Fruit fly (Drosophila melanogaster): ENCODE data around the gene CG3815.
A peak's percentile ranks its signal among the peaks of the same experiment; 100 is the strongest.

CG3815 gene

DNA sequence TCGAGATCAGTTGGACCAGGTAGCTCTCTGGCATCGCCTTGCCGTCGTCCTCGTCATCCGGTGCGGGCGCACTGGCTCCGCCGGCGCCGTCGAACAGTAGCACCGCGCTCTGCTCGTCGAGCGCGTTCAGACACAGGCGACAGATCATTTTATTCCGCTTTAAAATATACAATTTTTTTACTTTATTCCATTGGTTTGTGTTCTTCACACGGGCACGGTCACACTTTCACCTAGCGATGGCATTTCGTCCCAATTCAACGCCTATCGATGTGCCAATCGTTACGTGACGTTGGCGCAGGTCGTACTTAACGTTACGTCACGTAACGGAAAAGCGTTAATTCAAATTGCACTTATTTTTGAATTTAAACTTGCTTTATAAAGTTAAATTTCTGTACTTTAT, 5.9 kb downstream of the CG3815 start, which contains the start of gene CG12219:
Gene CG12219, minus strand, starts transcription at position 234 of the 400 bp plus-strand sequence.
- TF ChIP-seq EcR (GFP tag; optimal IDR thresholded peaks at IDR 0.05): no peak
- no peak for TF ChIP-seq CG8159 (tag; optimal IDR thresholded peaks at IDR 0.05)
- TF ChIP-seq CG4496 (GFP tag; IDR thresholded peaks at IDR 0.05): no peak
- no peak for TF ChIP-seq CG34367 (tag; optimal IDR thresholded peaks at IDR 0.05)
- TF ChIP-seq Pif1B (GFP tag; optimal IDR thresholded peaks at IDR 0.05): no peak
- no peak for TF ChIP-seq fd96Ca (GFP tag; IDR thresholded peaks at IDR 0.05)
- no peak for TF ChIP-seq Pif1A (GFP tag; optimal IDR thresholded peaks at IDR 0.05)
- TF ChIP-seq CG15710 (tag; optimal IDR thresholded peaks at IDR 0.05): no peak
- no peak for TF ChIP-seq CG17806 (tag; optimal IDR thresholded peaks at IDR 0.05)

- no peak for TF ChIP-seq Pif1B (GFP tag; optimal IDR thresholded peaks at IDR 0.05)
- no peak for TF ChIP-seq fd96Ca (GFP tag; IDR thresholded peaks at IDR 0.05)
- TF ChIP-seq CG4496 (GFP tag; IDR thresholded peaks at IDR 0.05): no peak
- TF ChIP-seq D1 (tag; optimal IDR thresholded peaks at IDR 0.05): no peak
- TF ChIP-seq CG17806 (tag; optimal IDR thresholded peaks at IDR 0.05): no peak
- TF ChIP-seq Snoo (tag; optimal IDR thresholded peaks at IDR 0.05): no peak
- TF ChIP-seq Pif1A (GFP tag; optimal IDR thresholded peaks at IDR 0.05): no peak
- TF ChIP-seq rn (GFP tag; IDR thresholded peaks at IDR 0.05): no peak
- TF ChIP-seq gl (tag; optimal IDR thresholded peaks at IDR 0.05): no peak
- TF ChIP-seq Ets98B (GFP tag; IDR thresholded peaks at IDR 0.05): no peak
- no peak for TF ChIP-seq CG12605 (GFP tag; IDR thresholded peaks at IDR 0.05)
- no peak for TF ChIP-seq CG8159 (tag; optimal IDR thresholded peaks at IDR 0.05)
These were observed 8.0 kb downstream of the CG3815 start for dm6 chrX:6303196-6303595.

dm6 chrX:6303675-6304074, 8.5 kb downstream of the CG3815 start, which contains the start of gene CG3823:
Gene CG3823 (plus strand): TSS chrX:6303975.
- TF ChIP-seq CG32121 (GFP tag; IDR thresholded peaks at IDR 0.05): no peak
- no peak for TF ChIP-seq CG8301 (tag; optimal IDR thresholded peaks at IDR 0.05)
- no peak for TF ChIP-seq Snoo (tag; optimal IDR thresholded peaks at IDR 0.05)
- TF ChIP-seq Pif1B (GFP tag; optimal IDR thresholded peaks at IDR 0.05): no peak
- no peak for TF ChIP-seq CG34367 (tag; optimal IDR thresholded peaks at IDR 0.05)
- no peak for TF ChIP-seq CG17806 (tag; optimal IDR thresholded peaks at IDR 0.05)
- no peak for TF ChIP-seq CG14655 (GFP tag; optimal IDR thresholded peaks at IDR 0.05)
- no peak for TF ChIP-seq D1 (tag; optimal IDR thresholded peaks at IDR 0.05)
- no peak for TF ChIP-seq CG13204 (GFP tag; optimal IDR thresholded peaks at IDR 0.05)
- TF ChIP-seq CG9948 (tag; optimal IDR thresholded peaks at IDR 0.05): no peak
- no peak for TF ChIP-seq gl (tag; optimal IDR thresholded peaks at IDR 0.05)
- TF ChIP-seq CG15710 (tag; optimal IDR thresholded peaks at IDR 0.05): no peak
- no peak for TF ChIP-seq CG10348 (GFP tag; IDR thresholded peaks at IDR 0.05)
- no peak for TF ChIP-seq Pif1A (GFP tag; optimal IDR thresholded peaks at IDR 0.05)

DNA sequence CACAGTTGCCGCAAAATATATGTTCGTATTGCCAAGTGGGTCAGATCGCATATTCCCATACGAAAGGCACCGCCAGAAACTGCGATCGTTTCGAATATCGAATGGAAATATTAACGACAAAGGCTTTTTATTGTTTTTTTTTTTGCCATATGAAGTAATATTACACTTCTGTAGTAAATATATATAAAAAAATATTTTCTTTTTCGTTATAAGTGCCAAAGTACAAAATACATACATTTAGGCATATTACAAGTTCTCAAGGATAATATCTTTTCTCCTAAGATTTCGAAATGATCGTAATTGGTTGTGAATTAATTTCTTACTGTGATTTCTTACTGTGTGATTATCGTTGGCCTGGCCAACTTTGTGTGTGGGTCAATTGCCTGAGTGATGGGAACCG, 9.0 kb downstream of the CG3815 start:
- TF ChIP-seq Pif1B (GFP tag; optimal IDR thresholded peaks at IDR 0.05): no peak
- no peak for TF ChIP-seq CG14655 (GFP tag; optimal IDR thresholded peaks at IDR 0.05)
- peak; percentile 9 for TF ChIP-seq CG8301 (tag; optimal IDR thresholded peaks at IDR 0.05)
- TF ChIP-seq CG9948 (tag; optimal IDR thresholded peaks at IDR 0.05): peak; percentile 14
- peak; percentile 10 for TF ChIP-seq CG15710 (tag; optimal IDR thresholded peaks at IDR 0.05)

dm6 chrX:6305317-6305716, 10.1 kb downstream of the CG3815 start:
- TF ChIP-seq D1 (tag; optimal IDR thresholded peaks at IDR 0.05): no peak
- TF ChIP-seq Ets98B (GFP tag; IDR thresholded peaks at IDR 0.05): no peak
- no peak for TF ChIP-seq Snoo (tag; optimal IDR thresholded peaks at IDR 0.05)
- no peak for TF ChIP-seq gl (tag; optimal IDR thresholded peaks at IDR 0.05)
- TF ChIP-seq CG34367 (tag; optimal IDR thresholded peaks at IDR 0.05): no peak
- peak; percentile 28 for TF ChIP-seq CG8301 (tag; optimal IDR thresholded peaks at IDR 0.05)
- TF ChIP-seq CG13204 (GFP tag; optimal IDR thresholded peaks at IDR 0.05): no peak
- TF ChIP-seq CG12605 (GFP tag; IDR thresholded peaks at IDR 0.05): no peak
- peak; percentile 24 for TF ChIP-seq Pif1B (GFP tag; optimal IDR thresholded peaks at IDR 0.05)
- no peak for TF ChIP-seq rn (GFP tag; IDR thresholded peaks at IDR 0.05)
- peak; percentile 46 for TF ChIP-seq CG14655 (GFP tag; optimal IDR thresholded peaks at IDR 0.05)
- no peak for TF ChIP-seq CG15710 (tag; optimal IDR thresholded peaks at IDR 0.05)
- TF ChIP-seq fd96Ca (GFP tag; IDR thresholded peaks at IDR 0.05): no peak
- TF ChIP-seq CG32121 (GFP tag; IDR thresholded peaks at IDR 0.05): 0 out of 2 replicates have a peak, but pooled peaks have one; percentile 34
- TF ChIP-seq CG17806 (tag; optimal IDR thresholded peaks at IDR 0.05): no peak
- TF ChIP-seq CG9948 (tag; optimal IDR thresholded peaks at IDR 0.05): peak; percentile 4
- TF ChIP-seq CG10348 (GFP tag; IDR thresholded peaks at IDR 0.05): no peak
- no peak for TF ChIP-seq CG8159 (tag; optimal IDR thresholded peaks at IDR 0.05)
- TF ChIP-seq EcR (GFP tag; optimal IDR thresholded peaks at IDR 0.05): peak; percentile 94
- peak; percentile 48; the same call in 1 of the 3 replicates for TF ChIP-seq CG4496 (GFP tag; IDR thresholded peaks at IDR 0.05)
- TF ChIP-seq Pif1A (GFP tag; optimal IDR thresholded peaks at IDR 0.05): peak; percentile 21

- no peak for TF ChIP-seq CG9948 (tag; optimal IDR thresholded peaks at IDR 0.05)
- TF ChIP-seq EcR (GFP tag; optimal IDR thresholded peaks at IDR 0.05): no peak
- TF ChIP-seq CG32121 (GFP tag; IDR thresholded peaks at IDR 0.05): no peak
- TF ChIP-seq CG8301 (tag; optimal IDR thresholded peaks at IDR 0.05): no peak
- TF ChIP-seq CG12605 (GFP tag; IDR thresholded peaks at IDR 0.05): no peak
- no peak for TF ChIP-seq rn (GFP tag; IDR thresholded peaks at IDR 0.05)
- no peak for TF ChIP-seq Pif1A (GFP tag; optimal IDR thresholded peaks at IDR 0.05)
- TF ChIP-seq CG34367 (tag; optimal IDR thresholded peaks at IDR 0.05): no peak
- no peak for TF ChIP-seq CG10348 (GFP tag; IDR thresholded peaks at IDR 0.05)
- TF ChIP-seq CG4496 (GFP tag; IDR thresholded peaks at IDR 0.05): peak; percentile 53; the same call in 1 of the 3 replicates
- TF ChIP-seq CG8159 (tag; optimal IDR thresholded peaks at IDR 0.05): peak; percentile 14
- TF ChIP-seq Pif1B (GFP tag; optimal IDR thresholded peaks at IDR 0.05): no peak
- TF ChIP-seq D1 (tag; optimal IDR thresholded peaks at IDR 0.05): no peak
- TF ChIP-seq Ets98B (GFP tag; IDR thresholded peaks at IDR 0.05): peak; percentile 27; the same call in 1 of the 2 replicates
- peak; percentile 21 for TF ChIP-seq CG14655 (GFP tag; optimal IDR thresholded peaks at IDR 0.05)
- 0 out of 3 replicates have a peak, but pooled peaks have one; percentile 32 for TF ChIP-seq fd96Ca (GFP tag; IDR thresholded peaks at IDR 0.05)
- TF ChIP-seq CG15710 (tag; optimal IDR thresholded peaks at IDR 0.05): peak; percentile 1
- no peak for TF ChIP-seq gl (tag; optimal IDR thresholded peaks at IDR 0.05)
- no peak for TF ChIP-seq CG13204 (GFP tag; optimal IDR thresholded peaks at IDR 0.05)
These were observed 13.7 kb downstream of the CG3815 start, which contains the start of gene CG15894 for dm6 chrX:6308852-6309251. Gene CG15894 (plus strand): TSS chrX:6309212.
